Fruit fly (Drosophila melanogaster) whole organism, prepupa: Measurements from ENCODE around the gene Sgs5bis.

Experiments used
- CG10631 ChIP-seq: fragments of 200-800 bp; sonication (Bioruptor generic); optimal IDR thresholded peaks from 2 replicates; lab custom pipeline; 2016; ENCODE audit warnings: missing biosample characterization, missing genetic modification characterization
- CG10669 ChIP-seq: fragments of 200-800 bp; sonication (Bioruptor generic); optimal IDR thresholded peaks from 3 replicates; lab custom pipeline; 2018; ENCODE audit warnings: missing biosample characterization, mild to moderate bottlenecking, missing genetic modification characterization, moderate library complexity
- CG11762 ChIP-seq: fragments of 200-800 bp; sonication (Bioruptor generic); optimal IDR thresholded peaks from 3 replicates; lab custom pipeline; 2016; ENCODE audit warnings: missing biosample characterization, missing genetic modification characterization; ENCODE audit not compliant: insufficient read depth
- CG11902 ChIP-seq: fragments of 200-800 bp; sonication (Bioruptor generic); optimal IDR thresholded peaks from 3 replicates; lab custom pipeline; 2016; ENCODE audit warnings: missing biosample characterization, missing genetic modification characterization
- CG15336 ChIP-seq: fragments of 200-800 bp; sonication (Bioruptor generic); IDR thresholded peaks from 2 replicates; pipeline ENCODE4 v1.3.6; 2022; ENCODE audit warnings: missing biosample characterization, missing genetic modification characterization
- CG1621 ChIP-seq: fragments of 200-800 bp; sonication (Bioruptor generic); optimal IDR thresholded peaks from 3 replicates; lab custom pipeline; 2018; ENCODE audit warnings: missing biosample characterization, mild to moderate bottlenecking, missing genetic modification characterization
- CG16779 ChIP-seq: fragments of 200-800 bp; sonication (Bioruptor generic); optimal IDR thresholded peaks from 3 replicates; lab custom pipeline; 2017; ENCODE audit warnings: missing biosample characterization, mild to moderate bottlenecking, missing genetic modification characterization
- CG3032 ChIP-seq: fragments of 200-800 bp; optimal IDR thresholded peaks from 2 replicates; lab custom pipeline; 2019; ENCODE audit warnings: missing biosample characterization, mild to moderate bottlenecking, missing genetic modification characterization, moderate library complexity
- CG31627 ChIP-seq: fragments of 200-800 bp; sonication (Bioruptor generic); optimal IDR thresholded peaks from 3 replicates; lab custom pipeline; 2016; ENCODE audit warnings: missing biosample characterization, missing genetic modification characterization
- CG32006 ChIP-seq: fragments of 200-800 bp; sonication (Bioruptor generic); optimal IDR thresholded peaks from 3 replicates; lab custom pipeline; 2017; ENCODE audit warnings: missing biosample characterization, mild to moderate bottlenecking, missing genetic modification characterization
- CG34406 ChIP-seq: fragments of 200-800 bp; sonication (Bioruptor generic); optimal IDR thresholded peaks from 3 replicates; lab custom pipeline; 2016; ENCODE audit warnings: missing biosample characterization, missing genetic modification characterization
- CG3919 ChIP-seq: fragments of 200-800 bp; sonication (Bioruptor generic); optimal IDR thresholded peaks from 3 replicates; lab custom pipeline; 2016; ENCODE audit warnings: missing biosample characterization, missing genetic modification characterization
- CG4318 ChIP-seq: fragments of 200-800 bp; sonication (Bioruptor generic); optimal IDR thresholded peaks from 3 replicates; lab custom pipeline; 2017; ENCODE audit warnings: missing biosample characterization, mild to moderate bottlenecking, missing genetic modification characterization
- CG6276 ChIP-seq: fragments of 200-800 bp; sonication (Bioruptor generic); optimal IDR thresholded peaks from 2 replicates; lab custom pipeline; 2017; ENCODE audit warnings: missing biosample characterization, mild to moderate bottlenecking, missing genetic modification characterization
- CG6792 ChIP-seq: fragments of 200-800 bp; sonication (Bioruptor generic); optimal IDR thresholded peaks from 3 replicates; lab custom pipeline; 2016; ENCODE audit warnings: missing biosample characterization, missing genetic modification characterization
- CG6808 ChIP-seq: fragments of 200-800 bp; sonication (Bioruptor generic); optimal IDR thresholded peaks from 3 replicates; lab custom pipeline; 2017; ENCODE audit warnings: missing biosample characterization, missing genetic modification characterization, mild to moderate bottlenecking, moderate library complexity, missing genetic modification reagents
- CG6854 ChIP-seq: fragments of 200-800 bp; sonication (Bioruptor generic); optimal IDR thresholded peaks from 2 replicates; lab custom pipeline; 2017; ENCODE audit warnings: missing biosample characterization, mild to moderate bottlenecking, missing genetic modification characterization
- CG7368 ChIP-seq: fragments of 200-800 bp; sonication (Bioruptor generic); optimal IDR thresholded peaks from 3 replicates; lab custom pipeline; 2016; ENCODE audit warnings: missing biosample characterization, missing genetic modification characterization
- CG8119 ChIP-seq: fragments of 200-800 bp; sonication (Bioruptor generic); IDR thresholded peaks from 3 replicates; pipeline ENCODE4 v1.3.6; 2022; ENCODE audit warnings: missing biosample characterization, missing genetic modification characterization
- CG8319 ChIP-seq: fragments of 200-800 bp; sonication (Bioruptor generic); optimal IDR thresholded peaks from 3 replicates; lab custom pipeline; 2016; ENCODE audit warnings: missing biosample characterization, missing genetic modification characterization
- CG8632 ChIP-seq: fragments of 200-800 bp; sonication (Bioruptor generic); optimal IDR thresholded peaks from 3 replicates; lab custom pipeline; 2016; ENCODE audit warnings: missing biosample characterization, missing genetic modification characterization
- CG9139 ChIP-seq: fragments of 200-800 bp; sonication (Bioruptor generic); optimal IDR thresholded peaks from 3 replicates; lab custom pipeline; 2017; ENCODE audit warnings: missing biosample characterization, mild to moderate bottlenecking, missing genetic modification characterization
- Eip75B ChIP-seq: fragments of 200-800 bp; sonication (Bioruptor generic); optimal IDR thresholded peaks from 3 replicates; lab custom pipeline; 2016; ENCODE audit warnings: missing biosample characterization, missing genetic modification characterization
- Eip78C ChIP-seq: fragments of 200-800 bp; sonication (Bioruptor generic); peaks from one replicate; lab custom pipeline; 2016; ENCODE audit warnings: missing biosample characterization, missing genetic modification characterization
- Eip93F ChIP-seq: fragments of 200-800 bp; sonication (Bioruptor generic); optimal IDR thresholded peaks from 2 replicates; lab custom pipeline; 2016; ENCODE audit warnings: missing biosample characterization, mild to moderate bottlenecking, missing genetic modification characterization
- Ets21C ChIP-seq: fragments of 200-800 bp; sonication (Bioruptor generic); optimal IDR thresholded peaks from 3 replicates; lab custom pipeline; 2016; ENCODE audit warnings: missing biosample characterization, missing genetic modification characterization
- Ets96B ChIP-seq: fragments of 200-800 bp; optimal IDR thresholded peaks from 2 replicates; lab custom pipeline; 2019; ENCODE audit warnings: missing biosample characterization, mild to moderate bottlenecking, missing genetic modification characterization, moderate library complexity
- Gug ChIP-seq: fragments of 200-800 bp; sonication (Bioruptor generic); IDR thresholded peaks from 2 replicates; pipeline ENCODE4 v1.3.6; 2022; ENCODE audit warnings: missing biosample characterization, missing genetic modification characterization
- Hr39 ChIP-seq: fragments of 200-800 bp; sonication (Bioruptor generic); optimal IDR thresholded peaks from 2 replicates; lab custom pipeline; 2016; ENCODE audit warnings: missing biosample characterization, missing genetic modification characterization
- Lpt ChIP-seq: fragments of 200-800 bp; sonication (Bioruptor generic); optimal IDR thresholded peaks from 3 replicates; lab custom pipeline; 2016; ENCODE audit warnings: missing biosample characterization, missing genetic modification characterization
- Met ChIP-seq: fragments of 200-800 bp; sonication (Bioruptor generic); optimal IDR thresholded peaks from 3 replicates; lab custom pipeline; 2016; ENCODE audit warnings: missing biosample characterization, missing genetic modification characterization
- OdsH ChIP-seq: fragments of 200-800 bp; sonication (Bioruptor generic); optimal IDR thresholded peaks from 3 replicates; lab custom pipeline; 2016; ENCODE audit warnings: missing biosample characterization, missing genetic modification characterization
- Smox ChIP-seq: fragments of 200-800 bp; sonication (Bioruptor generic); optimal IDR thresholded peaks from 3 replicates; lab custom pipeline; 2016; ENCODE audit warnings: missing biosample characterization, missing genetic modification characterization
- Sox14 ChIP-seq: fragments of 200-800 bp; sonication (Bioruptor generic); optimal IDR thresholded peaks from 3 replicates; lab custom pipeline; 2016; ENCODE audit warnings: missing biosample characterization, missing genetic modification characterization
- Sox15 ChIP-seq: fragments of 200-800 bp; sonication (Bioruptor generic); optimal IDR thresholded peaks from 3 replicates; lab custom pipeline; 2016; ENCODE audit warnings: missing biosample characterization, missing genetic modification characterization
- achi ChIP-seq: fragments of 200-800 bp; sonication (Bioruptor generic); optimal IDR thresholded peaks from 3 replicates; lab custom pipeline; 2016; ENCODE audit warnings: missing biosample characterization, missing genetic modification characterization
- dac ChIP-seq: fragments of 200-800 bp; sonication (Bioruptor generic); optimal IDR thresholded peaks from 2 replicates; lab custom pipeline; 2017; ENCODE audit warnings: missing biosample characterization, mild to moderate bottlenecking, missing genetic modification characterization
- dsx ChIP-seq: fragments of 200-800 bp; optimal IDR thresholded peaks from 3 replicates; lab custom pipeline; 2019; ENCODE audit warnings: missing biosample characterization, mild to moderate bottlenecking, missing genetic modification characterization, moderate library complexity; ENCODE audit not compliant: poor library complexity, severe bottlenecking
- eg ChIP-seq: fragments of 200-800 bp; sonication (Bioruptor generic); IDR thresholded peaks from 3 replicates; pipeline ENCODE4 v1.3.6; 2022; ENCODE audit warnings: missing biosample characterization, missing genetic modification characterization
- esn ChIP-seq: fragments of 200-800 bp; sonication (Bioruptor generic); optimal IDR thresholded peaks from 2 replicates; lab custom pipeline; 2016; ENCODE audit warnings: missing biosample characterization, mild to moderate bottlenecking, missing genetic modification characterization, moderate library complexity
- fkh ChIP-seq: fragments of 200-800 bp; sonication (Bioruptor generic); optimal IDR thresholded peaks from 3 replicates; lab custom pipeline; 2017; ENCODE audit warnings: missing biosample characterization, mild to moderate bottlenecking, missing genetic modification characterization, moderate library complexity
- lz ChIP-seq: fragments of 200-800 bp; sonication (Bioruptor generic); optimal IDR thresholded peaks from 3 replicates; lab custom pipeline; 2016; ENCODE audit warnings: missing biosample characterization, missing genetic modification characterization
- net ChIP-seq: fragments of 200-800 bp; sonication (Bioruptor generic); optimal IDR thresholded peaks from 3 replicates; lab custom pipeline; 2016; ENCODE audit warnings: missing biosample characterization, missing genetic modification characterization
- spab ChIP-seq: fragments of 200-800 bp; sonication (Bioruptor generic); optimal IDR thresholded peaks from 2 replicates; lab custom pipeline; 2017; ENCODE audit warnings: missing biosample characterization, mild to moderate bottlenecking, missing genetic modification characterization, missing genetic modification reagents
- ss ChIP-seq, 2 experiments: fragments of 200-800 bp; sonication (Bioruptor generic); optimal IDR thresholded peaks; 2 replicates in 1 of 2; 3 replicates in 1 of 2; lab custom pipeline; 2017 to 2018; ENCODE audit warnings: mild to moderate bottlenecking in 2 of 2, missing biosample characterization in 2 of 2, missing genetic modification characterization in 2 of 2, moderate library complexity in 1 of 2
- vri ChIP-seq: fragments of 200-800 bp; sonication (Bioruptor generic); optimal IDR thresholded peaks from 3 replicates; lab custom pipeline; 2016; ENCODE audit warnings: missing biosample characterization, mild to moderate bottlenecking, missing genetic modification characterization

Gene Sgs5bis

dm6 chr3R:17566619-17567489 is 27.3 kb upstream of the Sgs5bis start:
- TF ChIP-seq vri: no peak
- no peak for TF ChIP-seq Sox14 (GFP tag; lab: Kevin White, UChicago)
- TF ChIP-seq CG10669 (GFP tag; lab: Kevin White, UChicago): no peak
- no peak for TF ChIP-seq esn (GFP tag; lab: Kevin White, UChicago)
- TF ChIP-seq CG8319: no peak
- no peak for TF ChIP-seq spab (GFP tag; lab: Kevin White, UChicago)
- no peak for TF ChIP-seq Ets96B (tag; lab: Kevin White, UChicago)
- TF ChIP-seq CG9139: no peak
- TF ChIP-seq fkh (GFP tag; lab: Kevin White, UChicago): no peak
- TF ChIP-seq CG15336 (GFP tag; lab: Robert Waterston, UW): no peak
- no peak for TF ChIP-seq net (GFP tag; lab: Kevin White, UChicago)

- TF ChIP-seq CG8119 (no peak), Ets21C (GFP tag; lab: Kevin White, UChicago) (no peak), Eip78C (GFP tag; lab: Kevin White, UChicago) (peak; percentile 64), CG6808 (GFP tag; lab: Kevin White, UChicago) (no peak), CG6792 (GFP tag; lab: Kevin White, UChicago) (no peak), CG15336 (GFP tag; lab: Robert Waterston, UW) (no peak), Sox15 (no peak), dsx (no peak), Lpt (GFP tag; lab: Kevin White, UChicago) (no peak), CG3032 (peak; percentile 7), CG32006 (GFP tag; lab: Kevin White, UChicago) (no peak), CG10669 (GFP tag; lab: Kevin White, UChicago) (no peak), CG7368 (GFP tag; lab: Kevin White, UChicago) (no peak), CG4318 (GFP tag; lab: Kevin White, UChicago) (no peak), CG8632 (GFP tag; lab: Kevin White, UChicago) (no peak), CG1621 (no peak), CG10631 (no peak), CG16779 (no peak), CG6854 (GFP tag; lab: Kevin White, UChicago) (no peak), achi (GFP tag; lab: Kevin White, UChicago) (no peak), OdsH (GFP tag; lab: Kevin White, UChicago) (no peak), CG9139 (no peak), Eip93F (GFP tag; lab: Kevin White, UChicago) (no peak), Ets96B (tag; lab: Kevin White, UChicago) (no peak), Gug (GFP tag; lab: Robert Waterston, UW) (no peak), CG34406 (GFP tag; lab: Kevin White, UChicago) (no peak), Hr39 (peak; percentile 40), CG6276 (GFP tag; lab: Kevin White, UChicago) (no peak), CG11902 (GFP tag; lab: Kevin White, UChicago) (no peak), Smox (GFP tag; lab: Kevin White, UChicago) (peak; percentile 16), eg (GFP tag; lab: Robert Waterston, UW) (no peak), CG31627 (peak; percentile 12), ss (GFP tag; optimal IDR thresholded peaks at IDR 0.05; lab: Kevin White, UChicago) (no peak), CG3919 (GFP tag; lab: Kevin White, UChicago) (no peak), CG11762 (GFP tag; lab: Kevin White, UChicago) (no peak), Met (GFP tag; lab: Kevin White, UChicago) (peak; percentile 43), spab (GFP tag; lab: Kevin White, UChicago) (no peak), dac (GFP tag; lab: Kevin White, UChicago) (no peak), lz (peak; percentile 31), Sox14 (GFP tag; lab: Kevin White, UChicago) (no peak), Eip75B (GFP tag; lab: Kevin White, UChicago) (no peak), fkh (GFP tag; lab: Kevin White, UChicago) (no peak)
Measured at dm6 chr3R:17583658-17584460, 10.3 kb upstream of the Sgs5bis start.
